Worm (Caenorhabditis elegans) whole organism, young adult: ENCODE results near the gene C47A4.5.

ENCODE experiments used
- F55B11.4 ChIP-seq: sonication (generic microtip); optimal IDR thresholded peaks from 2 replicates; lab custom pipeline; 2016; ENCODE audit warnings: missing compliant biosample characterization, missing genetic modification characterization, borderline replicate concordance; ENCODE audit not compliant: insufficient read depth
- aptf-3 ChIP-seq: fragments of 200-800 bp; sonication (Bioruptor generic); IDR thresholded peaks from 2 replicates; pipeline ENCODE4 v1.3.6; 2022; ENCODE audit warnings: missing genetic modification characterization, missing compliant biosample characterization
- atf-7 ChIP-seq: sonication (generic microtip); optimal IDR thresholded peaks from 2 replicates; lab custom pipeline; 2017; ENCODE audit warnings: mild to moderate bottlenecking, missing genetic modification characterization, missing compliant biosample characterization
- cebp-2 ChIP-seq: fragments of 200-800 bp; sonication (Bioruptor generic); IDR thresholded peaks from 2 replicates; pipeline ENCODE4 v1.3.6; 2022; ENCODE audit warnings: missing genetic modification characterization, missing compliant biosample characterization
- ceh-91 ChIP-seq: fragments of 200-800 bp; sonication (Bioruptor generic); IDR thresholded peaks from 2 replicates; pipeline ENCODE4 v1.3.6; 2022; ENCODE audit warnings: missing genetic modification reagents, missing genetic modification characterization, missing compliant biosample characterization
- gei-17 ChIP-seq: fragments of 200-800 bp; sonication (Bioruptor generic); optimal IDR thresholded peaks from 2 replicates; lab custom pipeline; 2018; ENCODE audit warnings: mild to moderate bottlenecking, missing genetic modification characterization, missing compliant biosample characterization
- let-526 ChIP-seq: fragments of 200-800 bp; sonication (Bioruptor generic); IDR thresholded peaks from 2 replicates; pipeline ENCODE4 v1.3.6; 2022; ENCODE audit warnings: missing genetic modification reagents, missing genetic modification characterization, missing compliant biosample characterization
- let-607 ChIP-seq, 2 experiments: fragments of 200-800 bp in 1 of 2; sonication (Bioruptor generic) in 1 of 2; sonication (generic microtip) in 1 of 2; optimal IDR thresholded peaks; 2 replicates each; lab custom pipeline; 2016 to 2018; ENCODE audit warnings: mild to moderate bottlenecking in 2 of 2, missing compliant biosample characterization in 2 of 2, missing genetic modification characterization in 2 of 2, moderate library complexity in 2 of 2, missing genotype in 1 of 2
- mes-4 ChIP-seq: sonication (generic microtip); optimal IDR thresholded peaks from 2 replicates; lab custom pipeline; 2016; ENCODE audit warnings: missing genotype, missing genetic modification characterization, missing compliant biosample characterization
- rpc-1 ChIP-seq, 2 experiments: fragments of 150-350 bp in 1 of 2; sonication (generic microtip) in 1 of 2; optimal IDR thresholded peaks; 2 replicates each; lab custom pipeline; 2014 to 2018; ENCODE audit warnings: missing biosample characterization in 1 of 2, missing genetic modification characterization in 1 of 2, missing genetic modification reagents in 1 of 2, missing genotype in 1 of 2
- sptf-2 ChIP-seq: fragments of 200-800 bp; sonication (Bioruptor generic); optimal IDR thresholded peaks from 2 replicates; lab custom pipeline; 2018; ENCODE audit warnings: mild to moderate bottlenecking, missing genetic modification characterization, missing compliant biosample characterization
- tbp1 ChIP-seq: fragments of 200-800 bp; sonication (Bioruptor generic); optimal IDR thresholded peaks from 2 replicates; lab custom pipeline; 2018; ENCODE audit warnings: mild to moderate bottlenecking, missing genetic modification characterization, missing compliant biosample characterization
- unc-62 ChIP-seq: fragments of 150-350 bp; optimal IDR thresholded peaks from 2 replicates; lab custom pipeline; 2014; ENCODE audit warnings: missing biosample characterization, missing genetic modification reagents, missing genetic modification characterization
- ztf-26 ChIP-seq: sonication (generic microtip); optimal IDR thresholded peaks from 2 replicates; lab custom pipeline; 2017; ENCODE audit warnings: missing genetic modification characterization, missing compliant biosample characterization

DNA sequence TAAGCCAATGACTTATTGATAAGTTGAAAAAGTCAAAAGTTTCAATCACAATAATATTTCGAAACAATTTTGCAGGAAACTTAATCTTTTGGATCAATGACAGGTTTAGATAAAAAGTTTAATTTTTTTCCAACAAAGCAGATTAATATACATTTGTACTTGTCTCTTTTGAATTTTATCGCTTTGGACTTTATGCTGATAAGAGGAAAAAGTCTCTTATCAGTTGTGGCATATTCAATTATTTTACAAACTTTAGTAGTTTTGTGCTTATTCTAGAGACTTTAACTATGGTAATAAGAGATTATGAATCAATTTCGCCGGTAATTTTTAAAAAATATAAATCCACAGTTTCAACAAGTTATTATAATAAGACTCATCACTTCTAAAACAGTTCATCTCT is 17.6 kb upstream of the C47A4.5 start:
- TF ChIP-seq ceh-91 (no peak), atf-7 (tag; lab: Kevin White, UChicago) (no peak), aptf-3 (no peak), mes-4 (tag; lab: Kevin White, UChicago) (no peak), rpc-1 (optimal IDR thresholded peaks at IDR 0.05; lab: Kevin White, UChicago) (no peak), rpc-1 (tag; optimal IDR thresholded peaks at IDR 0.05; lab: Kevin White, UChicago) (no peak), let-607 (tag; optimal IDR thresholded peaks at IDR 0.05; lab: Kevin White, UChicago) (no peak), cebp-2 (GFP tag; lab: Robert Waterston, UW) (no peak), F55B11.4 (no peak), unc-62 (GFP tag; lab: Kevin White, UChicago) (no peak), sptf-2 (no peak), gei-17 (no peak), let-526 (GFP tag; lab: Robert Waterston, UW) (no peak), ztf-26 (tag; lab: Kevin White, UChicago) (no peak), tbp1 (GFP tag; lab: Kevin White, UChicago) (no peak)
